Fruit fly (Drosophila melanogaster) whole organism, adult: ENCODE results near the gene miple1.

Source experiments
- CG11617 ChIP-seq: fragments of 200-800 bp; sonication (Bioruptor generic); optimal IDR thresholded peaks from 2 replicates; lab custom pipeline; 2017; ENCODE audit warnings: mild to moderate bottlenecking, missing biosample characterization, missing genetic modification reagents, missing genetic modification characterization
- CG14711 ChIP-seq: fragments of 200-800 bp; sonication (Bioruptor generic); optimal IDR thresholded peaks from 2 replicates; lab custom pipeline; 2018; ENCODE audit warnings: missing biosample characterization, mild to moderate bottlenecking, missing genetic modification characterization, moderate library complexity
- CG33017 ChIP-seq: fragments of 200-800 bp; sonication (Bioruptor generic); optimal IDR thresholded peaks from 2 replicates; lab custom pipeline; 2018; ENCODE audit warnings: missing biosample characterization, mild to moderate bottlenecking, missing genetic modification characterization, moderate library complexity
- Clk ChIP-seq: fragments of 200-800 bp; sonication (Bioruptor generic); optimal IDR thresholded peaks from 2 replicates; lab custom pipeline; 2017; ENCODE audit warnings: missing biosample characterization, missing genetic modification characterization
- Mnt ChIP-seq: fragments of 200-800 bp; sonication (Bioruptor generic); optimal IDR thresholded peaks from 2 replicates; lab custom pipeline; 2016; ENCODE audit warnings: missing biosample characterization, mild to moderate bottlenecking, missing genetic modification characterization
- cic ChIP-seq: fragments of 200-800 bp; sonication (Bioruptor generic); optimal IDR thresholded peaks from 2 replicates; lab custom pipeline; 2017; ENCODE audit warnings: missing biosample characterization, mild to moderate bottlenecking, missing genetic modification characterization, moderate library complexity
- cnc ChIP-seq, 2 experiments: fragments of >200 bp; optimal IDR thresholded peaks; 2 replicates each; lab custom pipeline; 2017
- kay ChIP-seq: fragments of 200-800 bp; sonication (Bioruptor generic); peaks from one replicate; lab custom pipeline; 2016; ENCODE audit warnings: missing biosample characterization, missing genetic modification characterization, borderline replicate concordance
- ovo ChIP-seq: fragments of 200-800 bp; sonication (Bioruptor generic); optimal IDR thresholded peaks from 2 replicates; lab custom pipeline; 2016; ENCODE audit warnings: missing biosample characterization, missing genetic modification characterization
- tj ChIP-seq: fragments of 200-800 bp; sonication (Bioruptor generic); optimal IDR thresholded peaks from 3 replicates; lab custom pipeline; 2017; ENCODE audit warnings: missing biosample characterization, mild to moderate bottlenecking, missing genetic modification characterization, moderate library complexity

- TF ChIP-seq kay (no peak), tj (GFP tag; lab: Kevin White, UChicago) (no peak), CG11617 (GFP tag; lab: Kevin White, UChicago) (peak; percentile 28), CG14711 (tag; lab: Kevin White, UChicago) (no peak), ovo (GFP tag; lab: Kevin White, UChicago) (no peak), cic (GFP tag; lab: Kevin White, UChicago) (peak; percentile 8), cnc (optimal IDR thresholded peaks at IDR 0.05; lab: Kevin White, UChicago) (no peak), CG33017 (no peak), Mnt (GFP tag; lab: Kevin White, UChicago) (peak; percentile 33), Clk (GFP tag; lab: Kevin White, UChicago) (no peak)
Measured at dm6 chr3L:292146-292776, 25.2 kb downstream of the miple1 start.
